Fruit fly (Drosophila melanogaster) whole organism, embryonic: Measurements from ENCODE around the gene Arp1.
A peak's percentile ranks its signal among the peaks of the same experiment; 100 is the strongest.

Source experiments
- Antp ChIP-seq: fragments of 200-800 bp; sonication (Bioruptor generic); optimal IDR thresholded peaks from 3 replicates; lab custom pipeline; 2016; ENCODE audit warnings: missing biosample characterization, missing genetic modification characterization
- Awh ChIP-seq: fragments of 200-800 bp; sonication (Bioruptor generic); IDR thresholded peaks from 2 replicates; pipeline ENCODE4, ENCODE4 v1.3.6; 2022; ENCODE audit warnings: missing biosample characterization, missing genetic modification characterization
- CG10267 ChIP-seq: fragments of 200-800 bp; sonication (Bioruptor generic); optimal IDR thresholded peaks from 2 replicates; lab custom pipeline; 2018; ENCODE audit warnings: missing biosample characterization, mild to moderate bottlenecking, missing genetic modification characterization, moderate library complexity
- CG10565 ChIP-seq: fragments of 200-800 bp; sonication (Bioruptor generic); optimal IDR thresholded peaks from 3 replicates; lab custom pipeline; 2016; ENCODE audit warnings: missing biosample characterization, mild to moderate bottlenecking, missing genetic modification characterization
- CG11085 ChIP-seq: fragments of 200-800 bp; sonication (Bioruptor generic); IDR thresholded peaks from 2 replicates; pipeline ENCODE4 v1.3.6; 2022; ENCODE audit warnings: missing biosample characterization, missing genetic modification characterization
- CG11398 ChIP-seq: fragments of 200-800 bp; sonication (Bioruptor generic); optimal IDR thresholded peaks from 2 replicates; lab custom pipeline; 2016; ENCODE audit warnings: missing biosample characterization, missing genetic modification characterization
- CG12299 ChIP-seq: fragments of 200-800 bp; sonication (Bioruptor generic); optimal IDR thresholded peaks from 2 replicates; lab custom pipeline; 2018; ENCODE audit warnings: missing biosample characterization, mild to moderate bottlenecking, missing genetic modification characterization
- CG13287 ChIP-seq: fragments of 200-800 bp; sonication (Bioruptor generic); IDR thresholded peaks from 2 replicates; pipeline ENCODE4 v1.3.6; 2022; ENCODE audit warnings: missing biosample characterization, missing genetic modification characterization; ENCODE audit not compliant: partially characterized antibody
- CG13894 ChIP-seq: fragments of 200-800 bp; sonication (Bioruptor generic); optimal IDR thresholded peaks from 3 replicates; lab custom pipeline; 2018; ENCODE audit warnings: missing biosample characterization, mild to moderate bottlenecking, missing genetic modification characterization, moderate library complexity
- CG14965 ChIP-seq: fragments of 200-800 bp; sonication (Bioruptor generic); optimal IDR thresholded peaks from 2 replicates; lab custom pipeline; 2016; ENCODE audit warnings: missing biosample characterization, missing genetic modification characterization, borderline replicate concordance
- CG1529 ChIP-seq: fragments of 200-800 bp; sonication (Bioruptor generic); optimal IDR thresholded peaks from 3 replicates; lab custom pipeline; 2018; ENCODE audit warnings: missing biosample characterization, missing genetic modification characterization
- CG15514 ChIP-seq: fragments of 200-800 bp; sonication (Bioruptor generic); optimal IDR thresholded peaks from 3 replicates; lab custom pipeline; 2017; ENCODE audit warnings: missing biosample characterization, missing genetic modification characterization, mild to moderate bottlenecking, moderate library complexity, missing genetic modification reagents
- CG17361 ChIP-seq: fragments of 200-800 bp; sonication (Bioruptor generic); IDR thresholded peaks from 3 replicates; pipeline ENCODE4 v1.3.6; 2022; ENCODE audit warnings: missing biosample characterization, missing genetic modification characterization
- CG18011 ChIP-seq: fragments of 200-800 bp; sonication (Bioruptor generic); optimal IDR thresholded peaks from 2 replicates; lab custom pipeline; 2017; ENCODE audit warnings: missing biosample characterization, missing genetic modification characterization, mild to moderate bottlenecking, moderate library complexity, missing genotype
- CG18764 ChIP-seq: fragments of 200-800 bp; sonication (Bioruptor generic); optimal IDR thresholded peaks from 3 replicates; lab custom pipeline; 2016; ENCODE audit warnings: missing biosample characterization, missing genetic modification characterization
- CG3065 ChIP-seq: fragments of 200-800 bp; sonication (Bioruptor generic); optimal IDR thresholded peaks from 2 replicates; lab custom pipeline; 2016; ENCODE audit warnings: missing biosample characterization, missing genetic modification characterization
- CG7556 ChIP-seq: fragments of 200-800 bp; sonication (Bioruptor generic); optimal IDR thresholded peaks from 2 replicates; lab custom pipeline; 2017; ENCODE audit warnings: missing biosample characterization, mild to moderate bottlenecking, missing genetic modification characterization
- CG9797 ChIP-seq: fragments of 200-800 bp; sonication (Bioruptor generic); optimal IDR thresholded peaks from 3 replicates; lab custom pipeline; 2018; ENCODE audit warnings: missing biosample characterization, mild to moderate bottlenecking, missing genetic modification characterization
- D19B ChIP-seq: fragments of 200-800 bp; sonication (Bioruptor generic); optimal IDR thresholded peaks from 2 replicates; lab custom pipeline; 2017; ENCODE audit warnings: missing biosample characterization, mild to moderate bottlenecking, missing genetic modification characterization
- Dip3 ChIP-seq: fragments of 200-800 bp; sonication (Bioruptor generic); optimal IDR thresholded peaks from 3 replicates; lab custom pipeline; 2016; ENCODE audit warnings: missing biosample characterization, missing genetic modification characterization
- Elba2 ChIP-seq: fragments of 200-800 bp; sonication (Bioruptor generic); optimal IDR thresholded peaks from 3 replicates; lab custom pipeline; 2016; ENCODE audit warnings: missing biosample characterization, missing genetic modification characterization
- Hr78 ChIP-seq, 2 experiments: fragments of 200-800 bp in 1 of 2; fragments of >200 bp in 1 of 2; sonication (Bioruptor generic) in 1 of 2; optimal IDR thresholded peaks; 2 replicates each; lab custom pipeline; 2017 to 2019; ENCODE audit warnings: missing biosample characterization in 2 of 2, missing genetic modification characterization in 2 of 2, mild to moderate bottlenecking in 1 of 2, moderate library complexity in 1 of 2
- MESR4 ChIP-seq: fragments of 200-800 bp; sonication (Bioruptor generic); optimal IDR thresholded peaks from 2 replicates; lab custom pipeline; 2018; ENCODE audit warnings: missing biosample characterization, mild to moderate bottlenecking, missing genetic modification characterization, moderate library complexity
- Max ChIP-seq: fragments of 200-800 bp; sonication (Bioruptor generic); optimal IDR thresholded peaks from 2 replicates; lab custom pipeline; 2016; ENCODE audit warnings: missing biosample characterization, mild to moderate bottlenecking, missing genetic modification characterization
- Pdp1 ChIP-seq, 2 experiments: fragments of 200-800 bp; sonication (Bioruptor generic); optimal IDR thresholded peaks; 3 replicates each; lab custom pipeline; 2016; ENCODE audit warnings: missing biosample characterization in 2 of 2, missing genetic modification characterization in 2 of 2, mild to moderate bottlenecking in 1 of 2, moderate library complexity in 1 of 2
- Ptx1 ChIP-seq: fragments of 200-800 bp; sonication (Bioruptor generic); IDR thresholded peaks from 2 replicates; pipeline ENCODE4 v1.3.6; 2022; ENCODE audit warnings: missing biosample characterization, missing genetic modification characterization
- Sox100B ChIP-seq: fragments of 200-800 bp; sonication (Bioruptor generic); optimal IDR thresholded peaks from 3 replicates; lab custom pipeline; 2018; ENCODE audit warnings: missing biosample characterization, mild to moderate bottlenecking, missing genetic modification characterization
- Spps ChIP-seq: fragments of 200-800 bp; sonication (Bioruptor generic); optimal IDR thresholded peaks from 2 replicates; lab custom pipeline; 2018; ENCODE audit warnings: missing biosample characterization, mild to moderate bottlenecking, missing genetic modification characterization
- Xbp1 ChIP-seq: fragments of 200-800 bp; sonication (Bioruptor generic); optimal IDR thresholded peaks from 3 replicates; lab custom pipeline; 2016; ENCODE audit warnings: missing biosample characterization, mild to moderate bottlenecking, missing genetic modification characterization
- ab ChIP-seq: fragments of 200-800 bp; sonication (Bioruptor generic); optimal IDR thresholded peaks from 2 replicates; lab custom pipeline; 2016; ENCODE audit warnings: missing biosample characterization, missing genetic modification characterization
- amos ChIP-seq: fragments of 200-800 bp; sonication (Bioruptor generic); IDR thresholded peaks from 2 replicates; pipeline ENCODE4 v1.3.6; 2022; ENCODE audit warnings: missing biosample characterization, missing genetic modification characterization; ENCODE audit not compliant: partially characterized antibody
- bab2 ChIP-seq: fragments of 200-800 bp; sonication (Bioruptor generic); optimal IDR thresholded peaks from 2 replicates; lab custom pipeline; 2016; ENCODE audit warnings: missing biosample characterization, missing genetic modification characterization
- bcd ChIP-seq: fragments of 200-800 bp; sonication (Bioruptor generic); optimal IDR thresholded peaks from 2 replicates; lab custom pipeline; 2017; ENCODE audit warnings: missing biosample characterization, mild to moderate bottlenecking, missing genetic modification characterization
- cg ChIP-seq: fragments of 200-800 bp; sonication (Bioruptor generic); optimal IDR thresholded peaks from 3 replicates; lab custom pipeline; 2019; ENCODE audit warnings: missing biosample characterization, mild to moderate bottlenecking, missing genetic modification characterization, moderate library complexity
- dmrt99B ChIP-seq: fragments of 200-800 bp; sonication (Bioruptor generic); optimal IDR thresholded peaks from 2 replicates; lab custom pipeline; 2018; ENCODE audit warnings: missing biosample characterization, mild to moderate bottlenecking, missing genetic modification characterization, moderate library complexity
- gfzf ChIP-seq: fragments of 200-800 bp; sonication (Bioruptor generic); optimal IDR thresholded peaks from 2 replicates; lab custom pipeline; 2016; ENCODE audit warnings: missing biosample characterization, mild to moderate bottlenecking, missing genetic modification characterization, moderate library complexity
- nerfin-2 ChIP-seq: fragments of 200-800 bp; sonication (Bioruptor generic); IDR thresholded peaks from 2 replicates; pipeline ENCODE4 v1.3.6; 2022; ENCODE audit warnings: missing biosample characterization, missing genetic modification characterization; ENCODE audit not compliant: partially characterized antibody
- nom ChIP-seq: fragments of 200-800 bp; sonication (Bioruptor generic); optimal IDR thresholded peaks from 2 replicates; lab custom pipeline; 2017; ENCODE audit warnings: missing biosample characterization, missing genetic modification characterization, mild to moderate bottlenecking, moderate library complexity, missing genetic modification reagents
- oc ChIP-seq: fragments of 200-800 bp; sonication (Bioruptor generic); optimal IDR thresholded peaks from 2 replicates; lab custom pipeline; 2018; ENCODE audit warnings: missing biosample characterization, mild to moderate bottlenecking, missing genetic modification characterization, moderate library complexity
- pb ChIP-seq: fragments of 200-800 bp; sonication (Bioruptor generic); optimal IDR thresholded peaks from 3 replicates; lab custom pipeline; 2016; ENCODE audit warnings: missing biosample characterization, missing genetic modification characterization
- phol ChIP-seq: fragments of 200-800 bp; sonication (Bioruptor generic); optimal IDR thresholded peaks from 3 replicates; lab custom pipeline; 2018; ENCODE audit warnings: missing biosample characterization, mild to moderate bottlenecking, missing genetic modification characterization, moderate library complexity
- pros ChIP-seq: fragments of 200-800 bp; sonication (Bioruptor generic); optimal IDR thresholded peaks from 3 replicates; lab custom pipeline; 2019; ENCODE audit warnings: missing biosample characterization, mild to moderate bottlenecking, missing genetic modification characterization, moderate library complexity
- psq ChIP-seq: fragments of 200-800 bp; sonication (Bioruptor generic); optimal IDR thresholded peaks from 2 replicates; lab custom pipeline; 2017; ENCODE audit warnings: missing biosample characterization, missing genetic modification characterization
- sob ChIP-seq: fragments of 200-800 bp; sonication (Bioruptor generic); IDR thresholded peaks from 2 replicates; pipeline ENCODE4 v1.3.6; 2022; ENCODE audit warnings: missing biosample characterization, missing genetic modification characterization
- sqz ChIP-seq: fragments of 200-800 bp; sonication (Bioruptor generic); optimal IDR thresholded peaks from 3 replicates; lab custom pipeline; 2018; ENCODE audit warnings: missing biosample characterization, mild to moderate bottlenecking, missing genetic modification characterization
- stc ChIP-seq: fragments of 200-800 bp; sonication (Bioruptor generic); IDR thresholded peaks from 2 replicates; pipeline ENCODE4 v1.3.6; 2022; ENCODE audit warnings: missing biosample characterization, missing genetic modification characterization
- twi ChIP-seq: fragments of 200-800 bp; optimal IDR thresholded peaks from 2 replicates; lab custom pipeline; 2019; ENCODE audit warnings: missing biosample characterization, mild to moderate bottlenecking, missing genetic modification characterization, moderate library complexity
- usp ChIP-seq: fragments of >200 bp; optimal IDR thresholded peaks from 2 replicates; lab custom pipeline; 2017; ENCODE audit warnings: missing biosample characterization, missing genetic modification characterization
- z ChIP-seq: fragments of 200-800 bp; sonication (Bioruptor generic); IDR thresholded peaks from 3 replicates; pipeline ENCODE4 v1.3.6; 2022; ENCODE audit warnings: missing biosample characterization, missing genetic modification characterization

Arp1 gene

DNA sequence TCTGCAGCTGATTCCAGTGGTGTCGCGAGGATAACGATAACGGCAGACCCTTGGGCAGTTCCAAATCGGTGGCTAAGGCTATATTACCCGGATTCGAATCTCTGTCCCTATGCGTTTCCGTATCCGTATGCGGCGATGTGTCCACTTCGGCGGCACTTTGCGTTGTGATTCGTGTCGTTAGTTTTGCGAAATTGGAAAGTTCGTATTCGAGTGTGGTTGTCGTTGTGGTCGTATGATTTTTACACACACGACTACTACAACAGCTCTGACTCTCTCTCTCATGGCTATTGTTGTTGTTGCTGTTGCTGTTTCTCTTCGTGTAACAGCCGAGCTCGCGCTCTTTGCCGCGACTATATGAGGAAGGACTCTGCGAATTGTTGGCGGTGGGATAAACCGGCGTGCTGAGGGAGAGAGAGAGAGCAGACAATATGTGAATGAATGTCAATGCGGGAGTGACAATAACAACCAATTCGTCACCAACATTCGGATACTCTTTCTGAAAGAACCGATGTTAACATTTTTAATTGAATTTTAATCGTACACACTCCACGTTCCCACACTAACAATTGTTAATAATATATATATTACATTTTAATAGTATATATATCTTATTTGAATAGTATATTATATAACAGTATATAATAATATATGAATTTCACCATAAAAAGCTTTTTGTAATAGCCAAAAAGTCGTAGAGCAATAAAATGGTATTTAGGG lies 28.2 kb downstream of the Arp1 start (continued):
- peak; percentile 33 for TF ChIP-seq CG15514 (GFP tag; lab: Kevin White, UChicago)
- TF ChIP-seq CG11085, result no peak
- no peak for TF ChIP-seq Awh
- TF ChIP-seq amos (GFP tag; lab: Robert Waterston, UW), result no peak; the same call in 1 of the 2 replicates
- no peak for TF ChIP-seq z (GFP tag; lab: Robert Waterston, UW)
- TF ChIP-seq CG10267 (tag; lab: Kevin White, UChicago), result peak; percentile 27
- TF ChIP-seq bcd (GFP tag; lab: Kevin White, UChicago), result peak; percentile 29
- TF ChIP-seq phol, result peak; percentile 40
- no peak for TF ChIP-seq CG10565 (GFP tag; lab: Kevin White, UChicago)
- TF ChIP-seq ab (GFP tag; lab: Kevin White, UChicago), result no peak
- no peak for TF ChIP-seq CG18764 (GFP tag; lab: Kevin White, UChicago)
- TF ChIP-seq pb (GFP tag; lab: Kevin White, UChicago), result no peak
- peak; percentile 57 for TF ChIP-seq dmrt99B (tag; lab: Kevin White, UChicago)
- TF ChIP-seq bab2, result no peak
- TF ChIP-seq sqz (GFP tag; lab: Kevin White, UChicago), result no peak
- TF ChIP-seq CG7556 (GFP tag; lab: Kevin White, UChicago), result peak; percentile 50
- no peak for TF ChIP-seq MESR4 (GFP tag; lab: Kevin White, UChicago)
- TF ChIP-seq Dip3 (GFP tag; lab: Kevin White, UChicago), result no peak
- peak; percentile 71 for TF ChIP-seq nom (GFP tag; lab: Kevin White, UChicago)
- TF ChIP-seq sob, result no peak
- TF ChIP-seq CG11398 (GFP tag; lab: Kevin White, UChicago), result no peak
- TF ChIP-seq nerfin-2 (GFP tag; lab: Robert Waterston, UW), result no peak
- TF ChIP-seq Xbp1 (GFP tag; lab: Kevin White, UChicago), result no peak
- TF ChIP-seq Max (GFP tag; lab: Kevin White, UChicago), result no peak
- TF ChIP-seq Sox100B, result peak; percentile 52
- TF ChIP-seq CG14965 (GFP tag; lab: Kevin White, UChicago), result no peak
- TF ChIP-seq usp, result no peak
- TF ChIP-seq Antp (GFP tag; lab: Kevin White, UChicago), result no peak
- TF ChIP-seq twi (tag; lab: Kevin White, UChicago), result no peak
- TF ChIP-seq D19B, result no peak
- TF ChIP-seq CG9797 (GFP tag; lab: Kevin White, UChicago), result no peak
- no peak for TF ChIP-seq oc (tag; lab: Kevin White, UChicago)
- TF ChIP-seq CG13287 (GFP tag; lab: Robert Waterston, UW), result peak; percentile 25; the same call in 1 of the 2 replicates
- peak; percentile 13; the same call in 1 of the 2 replicates for TF ChIP-seq Ptx1 (GFP tag; lab: Robert Waterston, UW)
- TF ChIP-seq CG1529 (GFP tag; lab: Kevin White, UChicago), result no peak
- peak; percentile 94 for TF ChIP-seq CG13894 (tag; lab: Kevin White, UChicago)
- no peak for TF ChIP-seq pros
- TF ChIP-seq stc, result peak; percentile 30; the same call in 1 of the 2 replicates
- no peak for TF ChIP-seq Spps
- peak; percentile 42; the same call in 2 of the 3 replicates for TF ChIP-seq CG17361 (GFP tag; lab: Robert Waterston, UW)
- peak; percentile 5 for TF ChIP-seq CG12299 (tag; lab: Kevin White, UChicago)
- peak; percentile 67 for TF ChIP-seq cg (GFP tag; lab: Kevin White, UChicago)
- TF ChIP-seq gfzf, result no peak
- no peak for TF ChIP-seq Elba2 (GFP tag; lab: Kevin White, UChicago)
- no peak for TF ChIP-seq Hr78 (GFP tag; optimal IDR thresholded peaks at IDR 0.05; lab: Kevin White, UChicago)
- no peak for TF ChIP-seq CG3065
- TF ChIP-seq psq, result no peak
- no peak for TF ChIP-seq CG18011 (GFP tag; lab: Kevin White, UChicago)
- peak in 1 of 2 experiments; percentile 18 for TF ChIP-seq Pdp1 (GFP tag; optimal IDR thresholded peaks at IDR 0.05; lab: Kevin White, UChicago)
